Fruit fly (Drosophila melanogaster): ENCODE results near the gene GstD9.

dm6 chr3R:12384274-12384673 is 16.9 kb upstream of the GstD9 start:
- TF ChIP-seq CTCF (optimal IDR thresholded peaks at IDR 0.05) (no peak), CG8478 (optimal IDR thresholded peaks at IDR 0.05) (no peak)
